Worm (Caenorhabditis elegans) whole organism, L3 larva: Measurements from ENCODE around the gene srw-83.

Experiments used
- aly-2 ChIP-seq: fragments of 150-350 bp; optimal IDR thresholded peaks from 2 replicates; lab custom pipeline; 2014; ENCODE audit warnings: missing biosample characterization, missing genetic modification characterization
- ama-1 ChIP-seq: fragments of 150-350 bp; optimal IDR thresholded peaks from 2 replicates; lab custom pipeline; 2018
- ceh-16 ChIP-seq: sonication (generic microtip); optimal IDR thresholded peaks from 2 replicates; lab custom pipeline; 2017; ENCODE audit warnings: missing biosample characterization, missing genetic modification characterization
- elt-1 ChIP-seq: fragments of 150-350 bp; optimal IDR thresholded peaks from 2 replicates; lab custom pipeline; 2014; ENCODE audit warnings: missing biosample characterization, missing genetic modification characterization
- elt-3 ChIP-seq, 3 experiments: fragments of 150-350 bp in 1 of 3; sonication (generic microtip) in 2 of 3; optimal IDR thresholded peaks; 2 replicates in 2 of 3; 4 replicates in 1 of 3; lab custom pipeline; 2014 to 2017; ENCODE audit warnings: missing biosample characterization in 3 of 3, missing genetic modification characterization in 3 of 3
- fkh-10 ChIP-seq: sonication (generic microtip); optimal IDR thresholded peaks from 2 replicates; lab custom pipeline; 2017; ENCODE audit warnings: missing biosample characterization, missing genetic modification reagents, missing genetic modification characterization
- lin-15B ChIP-seq: fragments of 150-350 bp; optimal IDR thresholded peaks from 2 replicates; lab custom pipeline; 2014; ENCODE audit warnings: missing biosample characterization, missing genetic modification characterization
- mdl-1 ChIP-seq: fragments of 150-350 bp; optimal IDR thresholded peaks from 2 replicates; lab custom pipeline; 2014; ENCODE audit warnings: missing biosample characterization, missing genetic modification characterization
- mml-1 ChIP-seq: fragments of 150-350 bp; sonication (generic microtip); optimal IDR thresholded peaks from 3 replicates; lab custom pipeline; 2014; ENCODE audit warnings: missing biosample characterization, missing genetic modification characterization
- nfya-1 ChIP-seq: sonication (generic microtip); optimal IDR thresholded peaks from 2 replicates; lab custom pipeline; 2017; ENCODE audit warnings: missing genetic modification characterization, mild to moderate bottlenecking, missing compliant biosample characterization, antibody characterized with exemption, moderate library complexity; ENCODE audit not compliant: insufficient read depth
- nhr-43 ChIP-seq: sonication (generic microtip); optimal IDR thresholded peaks from 2 replicates; lab custom pipeline; 2016; ENCODE audit warnings: mild to moderate bottlenecking, missing genetic modification characterization, missing compliant biosample characterization; ENCODE audit not compliant: poor library complexity, severe bottlenecking
- nhr-76 ChIP-seq: fragments of 150-350 bp; sonication (generic microtip); optimal IDR thresholded peaks from 5 replicates; lab custom pipeline; 2014; ENCODE audit warnings: missing biosample characterization, missing genetic modification characterization
- nhr-77 ChIP-seq: fragments of 150-350 bp; optimal IDR thresholded peaks from 2 replicates; lab custom pipeline; 2014; ENCODE audit warnings: missing biosample characterization, missing genetic modification characterization
- sea-2 ChIP-seq: fragments of 150-350 bp; sonication (generic microtip); optimal IDR thresholded peaks from 4 replicates; lab custom pipeline; 2014; ENCODE audit warnings: missing biosample characterization, missing genetic modification reagents, missing genetic modification characterization
- tbx-2 ChIP-seq: sonication (generic microtip); optimal IDR thresholded peaks from 2 replicates; lab custom pipeline; 2016; ENCODE audit warnings: mild to moderate bottlenecking, missing genetic modification characterization, missing compliant biosample characterization
- unc-39 ChIP-seq: sonication (generic microtip); optimal IDR thresholded peaks from 4 replicates; lab custom pipeline; 2017; ENCODE audit warnings: missing biosample characterization, missing genetic modification characterization
- unc-62 ChIP-seq: fragments of 150-350 bp; sonication (generic microtip); optimal IDR thresholded peaks from 4 replicates; lab custom pipeline; 2014; ENCODE audit warnings: missing biosample characterization, missing genetic modification reagents, missing genetic modification characterization
- zag-1 ChIP-seq: fragments of 150-350 bp; optimal IDR thresholded peaks from 2 replicates; lab custom pipeline; 2014; ENCODE audit warnings: missing biosample characterization, missing genetic modification characterization
- ztf-11 ChIP-seq: fragments of 150-350 bp; optimal IDR thresholded peaks from 2 replicates; lab custom pipeline; 2014; ENCODE audit warnings: missing biosample characterization, missing genetic modification characterization

Gene srw-83

ce11 chrV:18473415-18473814, 47.0 kb downstream of the srw-83 start, which contains the start of gene srh-182:
TSS of gene srh-182 (minus strand) at chrV:18473515.
- no peak for TF ChIP-seq zag-1 (tag; lab: Kevin White, UChicago)
- TF ChIP-seq, all 47 proteins: peak for 0

ce11 chrV:18474223-18474622, 47.8 kb downstream of the srw-83 start, which contains the start of gene srh-181:
TSS of gene srh-181 (plus strand) at chrV:18474523.
- no peak for TF ChIP-seq aly-2 (tag; lab: Kevin White, UChicago)
- TF ChIP-seq, all 47 proteins: peak for 0

ce11 chrV:18476090-18476489, 49.7 kb downstream of the srw-83 start, which contains the start of gene srh-179:
TSS of gene srh-179 (plus strand) at chrV:18476390.
- TF ChIP-seq sea-2 (GFP tag; lab: Kevin White, UChicago) (no peak), ceh-16 (no peak), elt-3 (tag; optimal IDR thresholded peaks at IDR 0.05; lab: Kevin White, UChicago) (no peak), ztf-11 (tag; lab: Kevin White, UChicago) (no peak), lin-15B (tag; lab: Kevin White, UChicago) (no peak), nfya-1 (tag; lab: Kevin White, UChicago) (no peak), nhr-43 (tag; lab: Kevin White, UChicago) (no peak), zag-1 (tag; lab: Kevin White, UChicago) (no peak), nhr-76 (tag; lab: Kevin White, UChicago) (no peak), unc-62 (GFP tag; lab: Kevin White, UChicago) (no peak), nhr-77 (tag; lab: Kevin White, UChicago) (no peak), mdl-1 (tag; lab: Kevin White, UChicago) (no peak), fkh-10 (GFP tag; lab: Kevin White, UChicago) (no peak), tbx-2 (tag; lab: Kevin White, UChicago) (no peak), mml-1 (tag; lab: Kevin White, UChicago) (no peak), unc-39 (tag; lab: Kevin White, UChicago) (no peak), elt-1 (tag; lab: Kevin White, UChicago) (no peak), ama-1 (lab: Kevin White, UChicago) (no peak)
